Worm (Caenorhabditis elegans) whole organism, dauer: ENCODE measurements around the gene T24H10.4.

Source experiments
- unc-62 ChIP-seq: sonication (generic microtip); optimal IDR thresholded peaks from 2 replicates; lab custom pipeline; 2017; ENCODE audit warnings: missing biosample characterization, missing genetic modification reagents, missing genetic modification characterization

The T24H10.4 gene

ce11 chrII:9148079-9148478, 38.7 kb downstream of the T24H10.4 start:
- no peak for TF ChIP-seq unc-62

- no peak for TF ChIP-seq unc-62
These were observed 42.9 kb downstream of the T24H10.4 start, which contains the start of gene col-78 for ce11 chrII:9152231-9152630. TSS of gene col-78 (plus strand) at chrII:9152531.

- TF ChIP-seq unc-62 = no peak
These were observed 45.0 kb downstream of the T24H10.4 start for ce11 chrII:9154339-9154738.

ce11 chrII:9156277-9156676, 46.9 kb downstream of the T24H10.4 start:
- TF ChIP-seq unc-62 = no peak

- TF ChIP-seq unc-62 = no peak
These were observed 47.8 kb downstream of the T24H10.4 start for ce11 chrII:9157125-9157524.

- no peak for TF ChIP-seq unc-62
These were observed 48.7 kb downstream of the T24H10.4 start, which contains the start of gene oac-54 for ce11 chrII:9158029-9158428. TSS of gene oac-54 (plus strand) at chrII:9158111.

- no peak for TF ChIP-seq unc-62
These were observed 51.0 kb downstream of the T24H10.4 start for ce11 chrII:9160197-9160806.
